Worm (Caenorhabditis elegans) whole organism, L1 larva: ENCODE measurements around the gene B0034.5.

ENCODE experiments used
- C04F5.9 ChIP-seq: sonication (generic microtip); optimal IDR thresholded peaks from 2 replicates; lab custom pipeline; 2016; ENCODE audit warnings: missing genetic modification characterization, missing compliant biosample characterization
- F16B12.6 ChIP-seq: fragments of 150-350 bp; optimal IDR thresholded peaks from 2 replicates; lab custom pipeline; 2014; ENCODE audit warnings: missing biosample characterization, missing genetic modification characterization
- aha-1 ChIP-seq: fragments of 150-350 bp; optimal IDR thresholded peaks from 2 replicates; lab custom pipeline; 2014; ENCODE audit warnings: missing biosample characterization, missing genetic modification characterization
- ceh-63 ChIP-seq: fragments of 200-800 bp; sonication (Bioruptor generic); optimal IDR thresholded peaks from 2 replicates; lab custom pipeline; 2018; ENCODE audit warnings: mild to moderate bottlenecking, missing genetic modification characterization, missing compliant biosample characterization
- ceh-8 ChIP-seq: fragments of 200-800 bp; sonication (Bioruptor generic); optimal IDR thresholded peaks from 2 replicates; lab custom pipeline; 2018; ENCODE audit warnings: mild to moderate bottlenecking, missing genetic modification characterization, moderate library complexity, missing compliant biosample characterization
- ceh-90 ChIP-seq: sonication (generic microtip); optimal IDR thresholded peaks from 2 replicates; lab custom pipeline; 2016; ENCODE audit warnings: missing genetic modification characterization, missing compliant biosample characterization
- ces-1 ChIP-seq: fragments of 150-350 bp; optimal IDR thresholded peaks from 2 replicates; lab custom pipeline; 2014; ENCODE audit warnings: missing biosample characterization, missing genetic modification reagents, missing genetic modification characterization
- efl-1 ChIP-seq, 4 experiments: fragments of 150-350 bp; optimal IDR thresholded peaks in 3 of 4; peaks in 1 of 4; 1 replicate in 1 of 4; 2 replicates in 3 of 4; lab custom pipeline; 2014; ENCODE audit warnings: missing biosample characterization in 2 of 4, missing genetic modification characterization in 2 of 4, missing genetic modification reagents in 2 of 4
- efl-3 ChIP-seq: fragments of 200-800 bp; sonication (Bioruptor generic); optimal IDR thresholded peaks from 2 replicates; lab custom pipeline; 2018; ENCODE audit warnings: mild to moderate bottlenecking, missing genetic modification characterization, missing compliant biosample characterization
- egl-27 ChIP-seq, 2 experiments: fragments of 150-350 bp in 1 of 2; sonication (generic microtip); optimal IDR thresholded peaks; 3 replicates each; lab custom pipeline; 2017 to 2018; ENCODE audit warnings: missing biosample characterization in 2 of 2, missing genetic modification characterization in 2 of 2, missing genetic modification reagents in 2 of 2
- ets-5 ChIP-seq: fragments of 200-800 bp; sonication (Bioruptor generic); IDR thresholded peaks from 2 replicates; pipeline ENCODE4 v1.3.6; 2022; ENCODE audit warnings: missing genetic modification characterization, missing compliant biosample characterization
- fkh-10 ChIP-seq: sonication (generic microtip); optimal IDR thresholded peaks from 2 replicates; lab custom pipeline; 2017; ENCODE audit warnings: missing biosample characterization, missing genetic modification reagents, missing genetic modification characterization
- fkh-4 ChIP-seq: sonication (generic microtip); optimal IDR thresholded peaks from 2 replicates; lab custom pipeline; 2016; ENCODE audit warnings: missing compliant biosample characterization, missing genetic modification characterization, borderline replicate concordance
- fkh-8 ChIP-seq: sonication (generic microtip); optimal IDR thresholded peaks from 2 replicates; lab custom pipeline; 2016; ENCODE audit warnings: mild to moderate bottlenecking, missing genetic modification characterization, missing compliant biosample characterization
- hlh-17 ChIP-seq: fragments of 200-800 bp; sonication (Bioruptor generic); optimal IDR thresholded peaks from 2 replicates; lab custom pipeline; 2018; ENCODE audit warnings: missing genetic modification characterization, mild to moderate bottlenecking, missing compliant biosample characterization, moderate library complexity, borderline replicate concordance
- hlh-4 ChIP-seq: sonication (generic microtip); optimal IDR thresholded peaks from 2 replicates; lab custom pipeline; 2016; ENCODE audit warnings: mild to moderate bottlenecking, missing genetic modification characterization, missing compliant biosample characterization
- hpl-2 ChIP-seq: fragments of 150-350 bp; optimal IDR thresholded peaks from 2 replicates; lab custom pipeline; 2014; ENCODE audit warnings: missing biosample characterization, missing genetic modification reagents, missing genetic modification characterization
- irx-1 ChIP-seq: sonication (generic microtip); optimal IDR thresholded peaks from 2 replicates; lab custom pipeline; 2016; ENCODE audit warnings: missing genetic modification characterization, missing compliant biosample characterization
- isw-1 ChIP-seq: fragments of 200-800 bp; sonication (Bioruptor generic); IDR thresholded peaks from 2 replicates; pipeline ENCODE4 v1.3.6; 2022; ENCODE audit warnings: missing genetic modification characterization, missing compliant biosample characterization
- jun-1 ChIP-seq: fragments of 150-350 bp; optimal IDR thresholded peaks from 2 replicates; lab custom pipeline; 2014; ENCODE audit warnings: missing biosample characterization, missing genetic modification reagents, missing genetic modification characterization
- lin-13 ChIP-seq: fragments of 150-350 bp; optimal IDR thresholded peaks from 2 replicates; lab custom pipeline; 2014; ENCODE audit warnings: missing biosample characterization, missing genetic modification reagents, missing genetic modification characterization
- lin-14 ChIP-seq: fragments of 200-800 bp; sonication (Bioruptor generic); optimal IDR thresholded peaks from 2 replicates; lab custom pipeline; 2018; ENCODE audit warnings: mild to moderate bottlenecking, missing genetic modification characterization, moderate library complexity, missing compliant biosample characterization
- lir-3 ChIP-seq: sonication (generic microtip); optimal IDR thresholded peaks from 2 replicates; lab custom pipeline; 2016; ENCODE audit warnings: mild to moderate bottlenecking, missing genetic modification characterization, moderate library complexity, missing compliant biosample characterization; ENCODE audit not compliant: poor library complexity
- mab-9 ChIP-seq: fragments of 200-800 bp; sonication (Bioruptor generic); IDR thresholded peaks from 2 replicates; pipeline ENCODE4 v1.3.6; 2022; ENCODE audit warnings: missing genetic modification reagents, missing genetic modification characterization, missing compliant biosample characterization
- mdl-1 ChIP-seq, 2 experiments: fragments of 150-350 bp; optimal IDR thresholded peaks; 2 replicates each; lab custom pipeline; 2014 to 2017; ENCODE audit warnings: missing biosample characterization in 2 of 2, missing genetic modification characterization in 2 of 2, inconsistent platforms in 1 of 2
- mep-1 ChIP-seq: fragments of 150-350 bp; optimal IDR thresholded peaks from 2 replicates; lab custom pipeline; 2014; ENCODE audit warnings: missing biosample characterization, missing genetic modification characterization
- nhr-11 ChIP-seq: fragments of 150-350 bp; optimal IDR thresholded peaks from 2 replicates; lab custom pipeline; 2014; ENCODE audit warnings: missing biosample characterization, missing genetic modification characterization
- nhr-19 ChIP-seq: fragments of 200-800 bp; sonication (Bioruptor generic); conservative IDR thresholded peaks from 2 replicates; pipeline ENCODE4 v1.3.6; 2022; ENCODE audit warnings: missing genetic modification characterization, missing compliant biosample characterization
- nhr-20 ChIP-seq: sonication (generic microtip); optimal IDR thresholded peaks from 2 replicates; lab custom pipeline; 2016; ENCODE audit warnings: mild to moderate bottlenecking, missing genetic modification characterization, missing compliant biosample characterization
- nhr-237 ChIP-seq: fragments of 150-350 bp; optimal IDR thresholded peaks from 2 replicates; lab custom pipeline; 2014; ENCODE audit warnings: missing biosample characterization, missing genetic modification characterization
- nhr-47 ChIP-seq: sonication (generic microtip); optimal IDR thresholded peaks from 2 replicates; lab custom pipeline; 2016; ENCODE audit warnings: mild to moderate bottlenecking, missing genetic modification characterization, moderate library complexity, missing compliant biosample characterization
- nhr-76 ChIP-seq: sonication (generic microtip); optimal IDR thresholded peaks from 2 replicates; lab custom pipeline; 2017; ENCODE audit warnings: missing biosample characterization, missing genetic modification characterization
- nhr-77 ChIP-seq: fragments of 150-350 bp; optimal IDR thresholded peaks from 2 replicates; lab custom pipeline; 2014; ENCODE audit warnings: missing biosample characterization, missing genetic modification characterization
- pag-3 ChIP-seq: sonication (generic microtip); optimal IDR thresholded peaks from 2 replicates; lab custom pipeline; 2017; ENCODE audit warnings: missing genetic modification characterization, mild to moderate bottlenecking, missing compliant biosample characterization, antibody characterized with exemption, borderline replicate concordance; ENCODE audit not compliant: insufficient read depth
- pqm-1 ChIP-seq: sonication (generic microtip); optimal IDR thresholded peaks from 3 replicates; lab custom pipeline; 2017; ENCODE audit warnings: missing biosample characterization, missing genetic modification characterization
- snu-23 ChIP-seq: sonication (generic microtip); optimal IDR thresholded peaks from 2 replicates; lab custom pipeline; 2016; ENCODE audit warnings: missing genetic modification characterization, missing compliant biosample characterization
- sptf-1 ChIP-seq: fragments of 150-350 bp; optimal IDR thresholded peaks from 2 replicates; lab custom pipeline; 2014; ENCODE audit warnings: missing biosample characterization, missing genetic modification characterization
- tbx-2 ChIP-seq: sonication (generic microtip); optimal IDR thresholded peaks from 2 replicates; lab custom pipeline; 2016; ENCODE audit warnings: missing genetic modification characterization, missing compliant biosample characterization
- tlp-1 ChIP-seq: fragments of 150-350 bp; optimal IDR thresholded peaks from 2 replicates; lab custom pipeline; 2014; ENCODE audit warnings: missing biosample characterization, missing genetic modification characterization
- unc-130 ChIP-seq: fragments of 150-350 bp; optimal IDR thresholded peaks from 2 replicates; lab custom pipeline; 2017; ENCODE audit warnings: missing biosample characterization, missing genetic modification characterization, inconsistent platforms
- unc-30 ChIP-seq: sonication (generic microtip); optimal IDR thresholded peaks from 2 replicates; lab custom pipeline; 2017; ENCODE audit warnings: missing biosample characterization, missing genetic modification characterization
- unc-62 ChIP-seq: fragments of 150-350 bp; optimal IDR thresholded peaks from 2 replicates; lab custom pipeline; 2014; ENCODE audit warnings: missing biosample characterization, missing genetic modification reagents, missing genetic modification characterization
- unc-98 ChIP-seq: fragments of 200-800 bp; sonication (Bioruptor generic); IDR thresholded peaks from 2 replicates; pipeline ENCODE4 v1.3.6; 2022; ENCODE audit warnings: missing genetic modification characterization, missing compliant biosample characterization
- vab-15 ChIP-seq: sonication (generic microtip); optimal IDR thresholded peaks from 2 replicates; lab custom pipeline; 2017; ENCODE audit warnings: missing genotype, mild to moderate bottlenecking, missing genetic modification characterization, missing compliant biosample characterization
- xbp-1 ChIP-seq: sonication (generic microtip); optimal IDR thresholded peaks from 2 replicates; lab custom pipeline; 2016; ENCODE audit warnings: missing genetic modification characterization, missing compliant biosample characterization
- zag-1 ChIP-seq: fragments of 150-350 bp; optimal IDR thresholded peaks from 2 replicates; lab custom pipeline; 2014; ENCODE audit warnings: missing biosample characterization, missing genetic modification characterization
- zip-4 ChIP-seq: fragments of 200-800 bp; sonication (Bioruptor generic); optimal IDR thresholded peaks from 2 replicates; lab custom pipeline; 2018; ENCODE audit warnings: mild to moderate bottlenecking, missing genetic modification characterization, moderate library complexity, missing compliant biosample characterization
- ztf-4 ChIP-seq: fragments of 150-350 bp; optimal IDR thresholded peaks from 2 replicates; lab custom pipeline; 2014; ENCODE audit warnings: missing biosample characterization, missing genetic modification characterization

B0034.5 gene

DNA sequence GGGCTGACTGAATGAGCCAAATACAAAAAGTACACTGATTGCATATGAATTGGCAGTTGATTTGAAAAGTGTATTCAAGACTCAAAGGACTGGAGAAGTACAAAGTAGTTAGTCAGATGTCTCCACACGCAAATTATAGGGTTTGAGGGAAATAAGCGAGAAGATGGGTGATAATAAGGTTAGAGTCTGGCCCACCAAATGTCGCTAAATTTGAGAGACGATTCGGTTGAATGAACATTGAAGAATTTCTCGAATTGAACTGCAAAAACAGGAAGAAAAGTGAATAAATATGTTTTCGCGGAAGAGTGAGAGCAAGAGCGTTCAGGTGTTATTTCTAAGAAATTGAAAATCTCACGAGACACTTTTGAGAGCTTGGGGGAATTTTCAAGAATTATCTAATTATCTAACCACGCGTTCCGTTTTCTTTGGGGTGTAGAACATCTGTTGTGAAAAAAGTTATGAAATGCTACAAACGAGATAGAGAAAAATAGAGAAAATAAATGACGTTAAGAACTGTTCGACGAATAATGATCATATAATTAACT, 15.1 kb downstream of the B0034.5 start (continued):
- TF ChIP-seq unc-30 (no peak), irx-1 (no peak), ceh-63 (no peak), unc-98 (GFP tag; lab: Robert Waterston, UW) (no peak), lin-13 (GFP tag; lab: Kevin White, UChicago) (no peak), aha-1 (tag; lab: Kevin White, UChicago) (no peak), ces-1 (GFP tag; lab: Kevin White, UChicago) (no peak), lir-3 (tag; lab: Kevin White, UChicago) (no peak), xbp-1 (tag; lab: Kevin White, UChicago) (no peak), unc-62 (GFP tag; lab: Kevin White, UChicago) (no peak), nhr-237 (tag; lab: Kevin White, UChicago) (no peak), hlh-17 (GFP tag; lab: Kevin White, UChicago) (no peak), fkh-8 (peak; percentile 67), nhr-19 (GFP tag; lab: Robert Waterston, UW) (no peak), isw-1 (GFP tag; lab: Robert Waterston, UW) (no peak), mdl-1 (tag; optimal IDR thresholded peaks at IDR 0.05; lab: Kevin White, UChicago) (no peak)

DNA sequence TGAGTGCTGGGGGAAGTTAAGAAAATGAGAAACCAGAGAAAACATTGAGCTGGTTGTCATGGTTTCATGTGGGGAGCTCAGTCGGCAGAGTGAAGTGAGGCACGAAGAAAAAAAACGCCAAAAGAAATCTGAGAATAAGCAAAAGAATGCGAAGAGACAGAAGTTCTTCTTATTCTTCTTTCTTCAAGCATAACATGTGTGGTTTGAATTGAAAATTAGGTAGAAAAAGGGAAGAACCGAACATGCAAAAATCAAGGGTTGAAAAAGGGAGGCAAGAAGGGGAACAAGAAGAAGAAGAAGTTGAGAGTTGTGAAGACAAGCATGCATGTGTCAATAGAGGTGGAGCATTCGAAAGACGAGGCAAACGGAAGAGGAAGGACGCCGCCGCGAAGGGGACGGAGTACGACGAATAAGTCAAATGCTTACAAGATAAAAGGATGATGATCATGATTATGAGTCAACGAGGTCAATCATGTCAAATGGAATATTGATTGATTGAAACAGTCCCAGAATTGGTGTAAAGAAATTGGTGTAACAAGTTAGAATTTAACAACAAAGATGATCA, 16.9 kb downstream of the B0034.5 start:
- no peak for TF ChIP-seq pag-3
- TF ChIP-seq fkh-8: peak; percentile 38
- TF ChIP-seq fkh-10 (GFP tag; lab: Kevin White, UChicago): peak; percentile 54
- no peak for TF ChIP-seq nhr-11
- TF ChIP-seq sptf-1: no peak
- no peak for TF ChIP-seq unc-98 (GFP tag; lab: Robert Waterston, UW)
- no peak for TF ChIP-seq F16B12.6 (tag; lab: Kevin White, UChicago)
- peak; percentile 28 for TF ChIP-seq lin-14 (GFP tag; lab: Kevin White, UChicago)
- no peak for TF ChIP-seq snu-23
- TF ChIP-seq mab-9 (GFP tag; lab: Robert Waterston, UW): no peak
- no peak for TF ChIP-seq mep-1 (tag; lab: Kevin White, UChicago)
- no peak for TF ChIP-seq nhr-76
- TF ChIP-seq nhr-47 (tag; lab: Kevin White, UChicago): peak; percentile 9
- TF ChIP-seq irx-1: no peak
- no peak for TF ChIP-seq ceh-8 (GFP tag; lab: Kevin White, UChicago)
- TF ChIP-seq hlh-4: no peak
- TF ChIP-seq egl-27 (tag; optimal IDR thresholded peaks at IDR 0.05; lab: Kevin White, UChicago): no peak
- TF ChIP-seq nhr-77: no peak
- no peak for TF ChIP-seq ztf-4
- no peak for TF ChIP-seq jun-1 (tag; lab: Kevin White, UChicago)
- TF ChIP-seq tbx-2 (tag; lab: Kevin White, UChicago): no peak
- TF ChIP-seq hpl-2: no peak
- TF ChIP-seq ets-5: no peak
- no peak for TF ChIP-seq zag-1 (tag; lab: Kevin White, UChicago)

DNA sequence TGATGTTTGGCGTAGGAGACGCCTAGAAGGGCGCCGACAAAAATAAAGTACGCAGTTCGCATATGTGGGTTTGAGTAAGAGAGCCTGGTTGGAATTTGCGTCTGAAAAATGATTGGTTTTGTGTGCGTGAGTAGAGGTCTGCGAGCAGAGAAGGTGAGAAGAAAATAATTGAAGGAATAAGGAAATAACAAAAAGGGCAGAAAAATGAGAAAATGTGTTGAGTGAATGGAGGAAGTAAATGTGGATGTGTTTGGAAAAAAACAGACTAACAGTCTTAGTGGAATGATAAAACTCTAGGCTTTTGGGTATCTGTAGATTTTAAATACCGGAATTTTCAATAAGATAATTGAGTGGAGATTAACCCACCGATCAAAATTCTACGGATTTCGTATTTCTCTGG, 18.2 kb downstream of the B0034.5 start, which contains the start of gene casy-1:
Gene casy-1, minus strand, starts transcription at position 101 of the 400 bp plus-strand sequence.
- no peak for TF ChIP-seq nhr-20 (tag; lab: Kevin White, UChicago)
- no peak for TF ChIP-seq nhr-47 (tag; lab: Kevin White, UChicago)
- no peak for TF ChIP-seq nhr-237 (tag; lab: Kevin White, UChicago)
- TF ChIP-seq C04F5.9 (tag; lab: Kevin White, UChicago): no peak
- TF ChIP-seq efl-1 (optimal IDR thresholded peaks at IDR 0.05; lab: Kevin White, UChicago): no peak
- no peak for TF ChIP-seq efl-1 (GFP tag; optimal IDR thresholded peaks at IDR 0.05 in 1 of 2; lab: Kevin White, UChicago)
- TF ChIP-seq nhr-76: no peak
- TF ChIP-seq ceh-90 (tag; lab: Kevin White, UChicago): no peak
- TF ChIP-seq ces-1 (GFP tag; lab: Kevin White, UChicago): no peak
- no peak for TF ChIP-seq fkh-8
- no peak for TF ChIP-seq vab-15 (tag; lab: Kevin White, UChicago)
- TF ChIP-seq efl-3: no peak
- no peak for TF ChIP-seq tlp-1
- TF ChIP-seq egl-27 (tag; optimal IDR thresholded peaks at IDR 0.05; lab: Kevin White, UChicago): no peak
- no peak for TF ChIP-seq unc-130 (tag; lab: Kevin White, UChicago)
- no peak for TF ChIP-seq fkh-4 (tag; lab: Kevin White, UChicago)
- TF ChIP-seq zip-4 (GFP tag; lab: Kevin White, UChicago): no peak
- no peak for TF ChIP-seq pqm-1
- no peak for TF ChIP-seq unc-98 (GFP tag; lab: Robert Waterston, UW)
- TF ChIP-seq tbx-2 (tag; lab: Kevin White, UChicago): no peak
- TF ChIP-seq mep-1 (tag; lab: Kevin White, UChicago): no peak
- TF ChIP-seq, all 84 proteins: peak for 0
